Fruit fly (Drosophila melanogaster) whole organism, embryonic: ENCODE results near the gene Doc2.

ENCODE experiments used
- Abd-B ChIP-seq: fragments of 200-800 bp; sonication (Bioruptor generic); optimal IDR thresholded peaks from 2 replicates; lab custom pipeline; 2018; ENCODE audit warnings: missing biosample characterization, mild to moderate bottlenecking, missing genetic modification characterization, moderate library complexity
- CG10274 ChIP-seq: fragments of 200-800 bp; sonication (Bioruptor generic); optimal IDR thresholded peaks from 3 replicates; lab custom pipeline; 2017; ENCODE audit warnings: missing biosample characterization, mild to moderate bottlenecking, missing genetic modification characterization
- CG11398 ChIP-seq: fragments of 200-800 bp; sonication (Bioruptor generic); optimal IDR thresholded peaks from 2 replicates; lab custom pipeline; 2016; ENCODE audit warnings: missing biosample characterization, missing genetic modification characterization
- CG13123 ChIP-seq: fragments of 200-800 bp; sonication (Bioruptor generic); optimal IDR thresholded peaks from 2 replicates; lab custom pipeline; 2016; ENCODE audit warnings: missing biosample characterization, missing genetic modification characterization
- CG13775 ChIP-seq: fragments of 200-800 bp; sonication (Bioruptor generic); optimal IDR thresholded peaks from 3 replicates; lab custom pipeline; 2017; ENCODE audit warnings: missing biosample characterization, mild to moderate bottlenecking, missing genetic modification characterization
- CG14710 ChIP-seq: fragments of 200-800 bp; sonication (Bioruptor generic); optimal IDR thresholded peaks from 3 replicates; lab custom pipeline; 2019; ENCODE audit warnings: missing biosample characterization, mild to moderate bottlenecking, missing genetic modification characterization, moderate library complexity
- CG15601 ChIP-seq: fragments of 200-800 bp; sonication (Bioruptor generic); optimal IDR thresholded peaks from 3 replicates; lab custom pipeline; 2019; ENCODE audit warnings: missing biosample characterization, mild to moderate bottlenecking, missing genetic modification characterization, moderate library complexity
- CG17802 ChIP-seq: fragments of 200-800 bp; sonication (Bioruptor generic); optimal IDR thresholded peaks from 2 replicates; lab custom pipeline; 2018; ENCODE audit warnings: missing biosample characterization, mild to moderate bottlenecking, missing genetic modification characterization, moderate library complexity
- CG2889 ChIP-seq: fragments of 200-800 bp; sonication (Bioruptor generic); IDR thresholded peaks from 3 replicates; pipeline ENCODE4 v1.3.6; 2022; ENCODE audit warnings: missing biosample characterization, missing genetic modification characterization
- CG30403 ChIP-seq: fragments of 200-800 bp; sonication (Bioruptor generic); optimal IDR thresholded peaks from 3 replicates; lab custom pipeline; 2016; ENCODE audit warnings: missing biosample characterization, missing genetic modification characterization
- CG32772 ChIP-seq: fragments of 200-800 bp; sonication (Bioruptor generic); IDR thresholded peaks from 2 replicates; pipeline ENCODE4 v1.3.6; 2022; ENCODE audit warnings: missing biosample characterization, missing genetic modification characterization
- CG4424 ChIP-seq: fragments of 200-800 bp; sonication (Bioruptor generic); optimal IDR thresholded peaks from 3 replicates; lab custom pipeline; 2016; ENCODE audit warnings: missing biosample characterization, missing genetic modification characterization
- CG5953 ChIP-seq: fragments of 200-800 bp; sonication (Bioruptor generic); IDR thresholded peaks from 2 replicates; pipeline ENCODE4 v1.3.6; 2022; ENCODE audit warnings: missing biosample characterization, missing genetic modification characterization
- CG7839 ChIP-seq: fragments of 200-800 bp; sonication (Bioruptor generic); optimal IDR thresholded peaks from 3 replicates; lab custom pipeline; 2018; ENCODE audit warnings: missing biosample characterization, mild to moderate bottlenecking, missing genetic modification characterization, moderate library complexity
- CG7987 ChIP-seq: fragments of 200-800 bp; sonication (Bioruptor generic); optimal IDR thresholded peaks from 2 replicates; lab custom pipeline; 2018; ENCODE audit warnings: missing biosample characterization, mild to moderate bottlenecking, missing genetic modification characterization, moderate library complexity
- CG8388 ChIP-seq: fragments of 200-800 bp; sonication (Bioruptor generic); optimal IDR thresholded peaks from 2 replicates; lab custom pipeline; 2019; ENCODE audit warnings: missing biosample characterization, mild to moderate bottlenecking, missing genetic modification characterization, moderate library complexity
- Chrac-16 ChIP-seq: fragments of 200-800 bp; sonication (Bioruptor generic); optimal IDR thresholded peaks from 3 replicates; lab custom pipeline; 2016; ENCODE audit warnings: missing biosample characterization, missing genetic modification characterization
- D19A ChIP-seq: fragments of 200-800 bp; optimal IDR thresholded peaks from 3 replicates; lab custom pipeline; 2019; ENCODE audit warnings: missing biosample characterization, mild to moderate bottlenecking, missing genetic modification characterization, moderate library complexity
- HLH54F ChIP-seq: fragments of 200-800 bp; sonication (Bioruptor generic); optimal IDR thresholded peaks from 3 replicates; lab custom pipeline; 2016; ENCODE audit warnings: missing biosample characterization, missing genetic modification characterization
- Hr51 ChIP-seq, 2 experiments: fragments of 200-800 bp; sonication (Bioruptor generic); optimal IDR thresholded peaks; 2 replicates in 1 of 2; 3 replicates in 1 of 2; lab custom pipeline; 2016 to 2018; ENCODE audit warnings: missing biosample characterization in 2 of 2, missing genetic modification characterization in 2 of 2, mild to moderate bottlenecking in 1 of 2, moderate library complexity in 1 of 2
- Med ChIP-seq: fragments of 200-800 bp; sonication (Bioruptor generic); peaks from one replicate; lab custom pipeline; 2016; ENCODE audit warnings: missing biosample characterization, missing genetic modification characterization, mild to moderate bottlenecking, inconsistent platforms, moderate library complexity
- Meics ChIP-seq: fragments of 200-800 bp; sonication (Bioruptor generic); optimal IDR thresholded peaks from 2 replicates; lab custom pipeline; 2017; ENCODE audit warnings: missing biosample characterization, mild to moderate bottlenecking, missing genetic modification characterization
- Oli ChIP-seq: fragments of 200-800 bp; sonication (Bioruptor generic); optimal IDR thresholded peaks from 2 replicates; lab custom pipeline; 2018; ENCODE audit warnings: missing biosample characterization, mild to moderate bottlenecking, missing genetic modification characterization, moderate library complexity
- Six4 ChIP-seq: fragments of 200-800 bp; sonication (Bioruptor generic); optimal IDR thresholded peaks from 2 replicates; lab custom pipeline; 2016; ENCODE audit warnings: missing biosample characterization, missing genetic modification characterization
- Sox100B ChIP-seq: fragments of 200-800 bp; sonication (Bioruptor generic); optimal IDR thresholded peaks from 3 replicates; lab custom pipeline; 2018; ENCODE audit warnings: missing biosample characterization, mild to moderate bottlenecking, missing genetic modification characterization
- Xrp1 ChIP-seq: fragments of 200-800 bp; sonication (Bioruptor generic); IDR thresholded peaks from 2 replicates; pipeline ENCODE4 v1.3.6; 2022; ENCODE audit warnings: missing biosample characterization, missing genetic modification characterization
- ara ChIP-seq: fragments of 200-800 bp; sonication (Bioruptor generic); IDR thresholded peaks from 2 replicates; pipeline ENCODE4 v1.3.6; 2022; ENCODE audit warnings: missing biosample characterization, missing genetic modification characterization
- bab2 ChIP-seq: fragments of 200-800 bp; sonication (Bioruptor generic); optimal IDR thresholded peaks from 2 replicates; lab custom pipeline; 2016; ENCODE audit warnings: missing biosample characterization, missing genetic modification characterization
- bsh ChIP-seq, 2 experiments: fragments of 200-800 bp; sonication (Bioruptor generic); optimal IDR thresholded peaks; 2 replicates each; lab custom pipeline; 2017 to 2018; ENCODE audit warnings: mild to moderate bottlenecking in 2 of 2, missing biosample characterization in 2 of 2, missing genetic modification characterization in 2 of 2, moderate library complexity in 1 of 2
- cad ChIP-seq: fragments of >200 bp; optimal IDR thresholded peaks from 2 replicates; lab custom pipeline; 2017; ENCODE audit warnings: missing biosample characterization, missing genetic modification characterization
- chm ChIP-seq: fragments of 200-800 bp; sonication (Bioruptor generic); IDR thresholded peaks from 2 replicates; pipeline ENCODE4 v1.3.6; 2022; ENCODE audit warnings: missing biosample characterization, missing genetic modification characterization
- dmrt11E ChIP-seq: fragments of 200-800 bp; sonication (Bioruptor generic); optimal IDR thresholded peaks from 3 replicates; lab custom pipeline; 2018; ENCODE audit warnings: missing biosample characterization, mild to moderate bottlenecking, missing genetic modification characterization, moderate library complexity
- en ChIP-seq: fragments of 200-800 bp; sonication (Bioruptor generic); optimal IDR thresholded peaks from 2 replicates; lab custom pipeline; 2016; ENCODE audit warnings: missing biosample characterization, missing genetic modification characterization
- fd102C ChIP-seq: fragments of 200-800 bp; sonication (Bioruptor generic); optimal IDR thresholded peaks from 2 replicates; lab custom pipeline; 2018; ENCODE audit warnings: missing biosample characterization, mild to moderate bottlenecking, missing genetic modification characterization, moderate library complexity
- ftz-f1 ChIP-seq: fragments of 200-800 bp; sonication (Bioruptor generic); optimal IDR thresholded peaks from 2 replicates; lab custom pipeline; 2016; ENCODE audit warnings: missing biosample characterization, missing genetic modification characterization
- gcm ChIP-seq: fragments of 200-800 bp; sonication (Bioruptor generic); optimal IDR thresholded peaks from 2 replicates; lab custom pipeline; 2019; ENCODE audit warnings: missing biosample characterization, mild to moderate bottlenecking, missing genetic modification characterization, moderate library complexity
- gem ChIP-seq: fragments of 200-800 bp; sonication (Bioruptor generic); optimal IDR thresholded peaks from 2 replicates; lab custom pipeline; 2019; ENCODE audit warnings: missing biosample characterization, mild to moderate bottlenecking, missing genetic modification characterization, moderate library complexity
- grau ChIP-seq: fragments of 200-800 bp; optimal IDR thresholded peaks from 3 replicates; lab custom pipeline; 2019; ENCODE audit warnings: missing biosample characterization, mild to moderate bottlenecking, missing genetic modification characterization, moderate library complexity
- lbe ChIP-seq: fragments of 200-800 bp; sonication (Bioruptor generic); optimal IDR thresholded peaks from 2 replicates; lab custom pipeline; 2016; ENCODE audit warnings: missing biosample characterization, mild to moderate bottlenecking, missing genetic modification characterization
- lmd ChIP-seq: fragments of 200-800 bp; sonication (Bioruptor generic); IDR thresholded peaks from 2 replicates; pipeline ENCODE4 v1.3.6; 2022; ENCODE audit warnings: missing biosample characterization, missing genetic modification characterization
- nmo ChIP-seq: fragments of 200-800 bp; sonication (Bioruptor generic); optimal IDR thresholded peaks from 2 replicates; lab custom pipeline; 2018; ENCODE audit warnings: missing biosample characterization, mild to moderate bottlenecking, missing genetic modification characterization, moderate library complexity
- oc ChIP-seq: fragments of 200-800 bp; sonication (Bioruptor generic); optimal IDR thresholded peaks from 2 replicates; lab custom pipeline; 2018; ENCODE audit warnings: missing biosample characterization, mild to moderate bottlenecking, missing genetic modification characterization, moderate library complexity
- onecut ChIP-seq: fragments of 200-800 bp; sonication (Bioruptor generic); IDR thresholded peaks from 2 replicates; pipeline ENCODE4 v1.3.6; 2022; ENCODE audit warnings: missing biosample characterization, missing genetic modification characterization
- otp ChIP-seq: fragments of 200-800 bp; sonication (Bioruptor generic); IDR thresholded peaks from 3 replicates; pipeline ENCODE4, ENCODE4 v1.3.6; 2022; ENCODE audit warnings: missing biosample characterization, missing genetic modification characterization
- pb ChIP-seq: fragments of 200-800 bp; sonication (Bioruptor generic); optimal IDR thresholded peaks from 3 replicates; lab custom pipeline; 2016; ENCODE audit warnings: missing biosample characterization, missing genetic modification characterization
- sd ChIP-seq: fragments of 200-800 bp; sonication (Bioruptor generic); optimal IDR thresholded peaks from 3 replicates; lab custom pipeline; 2018; ENCODE audit warnings: missing biosample characterization, mild to moderate bottlenecking, missing genetic modification characterization, moderate library complexity
- tll ChIP-seq, 2 experiments: fragments of 200-800 bp in 1 of 2; fragments of >200 bp in 1 of 2; sonication (Bioruptor generic) in 1 of 2; optimal IDR thresholded peaks; 2 replicates each; lab custom pipeline; 2017 to 2019; ENCODE audit warnings: missing biosample characterization in 2 of 2, missing genetic modification characterization in 2 of 2, mild to moderate bottlenecking in 1 of 2, moderate library complexity in 1 of 2

The Doc2 gene

dm6 chr3L:9033999-9034626, 15.1 kb upstream of the Doc2 start (continued):
- TF ChIP-seq CG14710 = peak; percentile 83
- TF ChIP-seq CG32772 = peak; percentile 74
- TF ChIP-seq CG2889 (GFP tag; lab: Robert Waterston, UW) = 0 out of 3 replicates have a peak, but pooled peaks have one; percentile 24
- TF ChIP-seq Meics (GFP tag; lab: Kevin White, UChicago) = peak; percentile 19
- TF ChIP-seq chm (GFP tag; lab: Robert Waterston, UW) = peak; percentile 31; the same call in 1 of the 2 replicates
- peak; percentile 54 for TF ChIP-seq onecut (GFP tag; lab: Robert Waterston, UW)
- peak; percentile 41 for TF ChIP-seq bab2 (GFP tag; lab: Kevin White, UChicago)
- TF ChIP-seq CG5953 (GFP tag; lab: Robert Waterston, UW) = peak; percentile 39; the same call in 1 of the 2 replicates
- TF ChIP-seq Six4 (GFP tag; lab: Kevin White, UChicago) = peak; percentile 48
- no peak for TF ChIP-seq ftz-f1 (GFP tag; lab: Kevin White, UChicago)
- no peak for TF ChIP-seq sd (tag; lab: Kevin White, UChicago)
- peak; percentile 33 for TF ChIP-seq CG13775 (GFP tag; lab: Kevin White, UChicago)
- TF ChIP-seq CG17802 (tag; lab: Kevin White, UChicago) = peak; percentile 0
- TF ChIP-seq oc (tag; lab: Kevin White, UChicago) = no peak
- no peak for TF ChIP-seq fd102C (GFP tag; lab: Kevin White, UChicago)
- peak; percentile 72; the same call in 2 of the 3 replicates for TF ChIP-seq otp (GFP tag; lab: Robert Waterston, UW)
- peak; percentile 90 for TF ChIP-seq ara (GFP tag; lab: Robert Waterston, UW)
- peak; percentile 8 for TF ChIP-seq CG10274 (GFP tag; lab: Kevin White, UChicago)
- peak; percentile 5 for TF ChIP-seq CG11398 (GFP tag; lab: Kevin White, UChicago)
- TF ChIP-seq, all 482 proteins: peak for 229

DNA sequence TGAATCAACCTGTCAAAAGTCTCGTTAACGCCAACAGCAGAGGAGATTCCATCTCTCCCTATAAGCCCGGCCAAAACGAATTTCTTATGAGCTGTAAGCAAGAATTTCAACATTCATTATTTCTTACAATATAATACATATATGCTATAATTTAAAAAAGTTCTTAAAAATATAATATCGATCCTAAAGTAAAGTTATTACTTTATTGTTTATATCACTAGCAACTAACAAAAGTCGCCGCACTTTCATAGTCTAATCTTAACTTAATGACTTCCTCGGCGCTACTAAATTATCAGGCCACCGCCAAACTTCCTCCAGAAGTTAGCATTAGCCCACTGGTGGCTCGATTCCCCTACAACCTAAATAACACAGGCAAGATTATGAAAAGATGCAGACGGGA, 14.5 kb upstream of the Doc2 start:
- TF ChIP-seq gcm (GFP tag; lab: Kevin White, UChicago) (no peak), CG15601 (tag; lab: Kevin White, UChicago) (peak; percentile 34), CG4424 (GFP tag; lab: Kevin White, UChicago) (peak; percentile 6), nmo (GFP tag; lab: Kevin White, UChicago) (peak; percentile 60), lbe (GFP tag; lab: Kevin White, UChicago) (peak; percentile 19), Chrac-16 (no peak), grau (tag; lab: Kevin White, UChicago) (peak; percentile 25), Xrp1 (GFP tag; lab: Robert Waterston, UW) (0 out of 2 replicates have a peak, but pooled peaks have one; percentile 24), tll (GFP tag; optimal IDR thresholded peaks at IDR 0.05; lab: Kevin White, UChicago) (no peak), dmrt11E (peak; percentile 28), CG10274 (GFP tag; lab: Kevin White, UChicago) (peak; percentile 74), CG13123 (GFP tag; lab: Kevin White, UChicago) (no peak), Sox100B (GFP tag; lab: Kevin White, UChicago) (peak; percentile 38), CG7839 (tag; lab: Kevin White, UChicago) (peak; percentile 34), pb (no peak), bsh (GFP tag; optimal IDR thresholded peaks at IDR 0.05; lab: Kevin White, UChicago) (peak in 1 of 2 experiments; percentile 53), Med (peak; percentile 34), Oli (tag; lab: Kevin White, UChicago) (peak; percentile 38), CG7987 (no peak), Hr51 (GFP tag; optimal IDR thresholded peaks at IDR 0.05; lab: Kevin White, UChicago) (peak in 1 of 2 experiments; percentile 45), en (GFP tag; lab: Kevin White, UChicago) (no peak), lmd (peak; percentile 18; the same call in 1 of the 2 replicates), CG8388 (GFP tag; lab: Kevin White, UChicago) (peak; percentile 10), Abd-B (GFP tag; lab: Kevin White, UChicago) (peak; percentile 15), HLH54F (GFP tag; lab: Kevin White, UChicago) (no peak), cad (GFP tag; lab: Kevin White, UChicago) (no peak), gem (tag; lab: Kevin White, UChicago) (peak; percentile 60), D19A (peak; percentile 45), CG30403 (peak; percentile 19)
